Fruit fly (Drosophila melanogaster) whole organism, adult: ENCODE results near the gene CG1628.

Experiments used
- CG11617 ChIP-seq: fragments of 200-800 bp; sonication (Bioruptor generic); optimal IDR thresholded peaks from 2 replicates; lab custom pipeline; 2017; ENCODE audit warnings: mild to moderate bottlenecking, missing biosample characterization, missing genetic modification reagents, missing genetic modification characterization
- CG12768 ChIP-seq: fragments of 200-800 bp; sonication (Bioruptor generic); optimal IDR thresholded peaks from 2 replicates; lab custom pipeline; 2017; ENCODE audit warnings: missing biosample characterization, missing genetic modification characterization, mild to moderate bottlenecking, moderate library complexity, missing genetic modification reagents
- CG1620 ChIP-seq: fragments of 200-800 bp; sonication (Bioruptor generic); optimal IDR thresholded peaks from 2 replicates; lab custom pipeline; 2016; ENCODE audit warnings: missing biosample characterization, missing genetic modification characterization
- CG33017 ChIP-seq: fragments of 200-800 bp; sonication (Bioruptor generic); optimal IDR thresholded peaks from 2 replicates; lab custom pipeline; 2018; ENCODE audit warnings: missing biosample characterization, mild to moderate bottlenecking, missing genetic modification characterization, moderate library complexity
- CG7045 ChIP-seq: fragments of 200-800 bp; sonication (Bioruptor generic); optimal IDR thresholded peaks from 2 replicates; lab custom pipeline; 2017; ENCODE audit warnings: missing biosample characterization, mild to moderate bottlenecking, missing genetic modification characterization
- Mnt ChIP-seq: fragments of 200-800 bp; sonication (Bioruptor generic); optimal IDR thresholded peaks from 2 replicates; lab custom pipeline; 2016; ENCODE audit warnings: missing biosample characterization, mild to moderate bottlenecking, missing genetic modification characterization
- bab1 ChIP-seq: fragments of 200-800 bp; sonication (Bioruptor generic); optimal IDR thresholded peaks from 3 replicates; lab custom pipeline; 2019; ENCODE audit warnings: missing biosample characterization, mild to moderate bottlenecking, missing genetic modification characterization, moderate library complexity
- cnc ChIP-seq, 2 experiments: fragments of >200 bp; optimal IDR thresholded peaks; 2 replicates each; lab custom pipeline; 2017
- kay ChIP-seq: fragments of 200-800 bp; sonication (Bioruptor generic); peaks from one replicate; lab custom pipeline; 2016; ENCODE audit warnings: missing biosample characterization, missing genetic modification characterization, borderline replicate concordance
- ovo ChIP-seq: fragments of 200-800 bp; sonication (Bioruptor generic); optimal IDR thresholded peaks from 2 replicates; lab custom pipeline; 2016; ENCODE audit warnings: missing biosample characterization, missing genetic modification characterization
- tj ChIP-seq: fragments of 200-800 bp; sonication (Bioruptor generic); optimal IDR thresholded peaks from 3 replicates; lab custom pipeline; 2017; ENCODE audit warnings: missing biosample characterization, mild to moderate bottlenecking, missing genetic modification characterization, moderate library complexity

DNA sequence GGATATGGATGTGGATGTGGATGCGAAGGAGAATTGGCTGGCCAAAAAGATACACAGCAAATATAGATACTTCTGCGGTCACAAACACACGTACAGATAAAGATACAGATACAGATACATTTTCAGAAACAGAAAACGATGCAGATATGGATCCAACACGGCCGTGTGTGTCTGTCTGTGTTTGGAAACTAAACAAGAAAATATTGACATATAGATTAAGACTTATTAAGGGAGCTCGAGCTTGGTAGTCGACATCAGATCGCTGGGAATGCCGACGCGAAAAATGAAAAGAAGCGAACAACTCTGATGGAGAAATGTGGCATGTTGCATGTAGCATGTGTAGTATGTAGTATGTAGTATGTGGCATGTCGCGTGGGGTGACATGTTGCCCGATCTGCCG lies 20.4 kb downstream of the CG1628 start:
- TF ChIP-seq ovo (no peak), kay (GFP tag; lab: Kevin White, UChicago) (no peak), CG12768 (GFP tag; lab: Kevin White, UChicago) (no peak), cnc (optimal IDR thresholded peaks at IDR 0.05; lab: Kevin White, UChicago) (no peak), CG11617 (GFP tag; lab: Kevin White, UChicago) (no peak), Mnt (no peak), CG1620 (GFP tag; lab: Kevin White, UChicago) (no peak), bab1 (no peak), CG7045 (GFP tag; lab: Kevin White, UChicago) (no peak), CG33017 (no peak), tj (no peak)
